Fruit fly (Drosophila melanogaster): ENCODE results near the gene Mipp1.
A peak's percentile ranks its signal among the peaks of the same experiment; 100 is the strongest.

Mipp1 gene

dm6 chr3L:16587994-16588622 is 15.0 kb upstream of the Mipp1 start (continued):
- TF ChIP-seq sr (GFP tag; IDR thresholded peaks at IDR 0.05) (peak; percentile 98), da (GFP tag; optimal IDR thresholded peaks at IDR 0.05) (peak; percentile 10), aop (GFP tag; IDR thresholded peaks at IDR 0.05) (no peak), D19B (GFP tag; optimal IDR thresholded peaks at IDR 0.05) (peak; percentile 47), CG13775 (GFP tag; optimal IDR thresholded peaks at IDR 0.05) (peak; percentile 52), HLH4C (GFP tag; IDR thresholded peaks at IDR 0.05; ENCODE audit: partially characterized antibody) (peak; percentile 90), CG33213 (GFP tag; optimal IDR thresholded peaks at IDR 0.05) (peak; percentile 60), CG3407 (GFP tag; optimal IDR thresholded peaks at IDR 0.05) (no peak), Mrtf (GFP tag; IDR thresholded peaks at IDR 0.05) (peak; percentile 9; the same call in 1 of the 3 replicates), dysf (GFP tag; IDR thresholded peaks at IDR 0.05) (peak; percentile 62; the same call in 1 of the 3 replicates), Dip3 (GFP tag; optimal IDR thresholded peaks at IDR 0.05) (peak; percentile 49), Ada2b (GFP tag; IDR thresholded peaks at IDR 0.05) (peak; percentile 51), CG8478 (optimal IDR thresholded peaks at IDR 0.05) (peak; percentile 93), scrt (GFP tag; optimal IDR thresholded peaks at IDR 0.05) (no peak), ato (GFP tag; IDR thresholded peaks at IDR 0.05; ENCODE audit: partially characterized antibody) (peak; percentile 60), sim (GFP tag; IDR thresholded peaks at IDR 0.05) (no peak), CG9817 (tag; optimal IDR thresholded peaks at IDR 0.05) (peak; percentile 34), Lpt (GFP tag; optimal IDR thresholded peaks at IDR 0.05) (no peak), CG14710 (tag; optimal IDR thresholded peaks at IDR 0.05) (peak; percentile 86), zen (tag; optimal IDR thresholded peaks at IDR 0.05) (peak; percentile 41), sima (GFP tag; optimal IDR thresholded peaks at IDR 0.05) (no peak), CG13296 (GFP tag; optimal IDR thresholded peaks at IDR 0.05) (peak; percentile 60), CG1529 (GFP tag; optimal IDR thresholded peaks at IDR 0.05) (peak; percentile 18), Xbp1 (GFP tag; optimal IDR thresholded peaks at IDR 0.05) (peak; percentile 63), gro (GFP tag; optimal IDR thresholded peaks at IDR 0.05) (peak; percentile 69), exex (tag; optimal IDR thresholded peaks at IDR 0.05) (no peak), CG4404 (GFP tag; IDR thresholded peaks at IDR 0.05) (no peak), CG9797 (GFP tag; optimal IDR thresholded peaks at IDR 0.05) (peak; percentile 72), CG15269 (tag; optimal IDR thresholded peaks at IDR 0.05) (no peak), CG15601 (tag; optimal IDR thresholded peaks at IDR 0.05) (peak; percentile 2), fru (optimal IDR thresholded peaks at IDR 0.05) (no peak), CG8924 (tag; optimal IDR thresholded peaks at IDR 0.05) (peak; percentile 72), Asciz (GFP tag; optimal IDR thresholded peaks at IDR 0.05) (no peak), ro (GFP tag; IDR thresholded peaks at IDR 0.05) (no peak), CG6272 (GFP tag; IDR thresholded peaks at IDR 0.05) (peak; percentile 54), fd64A (GFP tag; optimal IDR thresholded peaks at IDR 0.05) (no peak), grn (GFP tag; optimal IDR thresholded peaks at IDR 0.05) (no peak), CG11560 (tag; IDR thresholded peaks at IDR 0.05) (no peak), CG17568 (GFP tag; optimal IDR thresholded peaks at IDR 0.05) (no peak), CG17328 (GFP tag; IDR thresholded peaks at IDR 0.05) (peak; percentile 62), CG6254 (GFP tag; optimal IDR thresholded peaks at IDR 0.05) (no peak), CG34376 (GFP tag; optimal IDR thresholded peaks at IDR 0.05) (peak; percentile 31), Ets65A (GFP tag) (peak; percentile 97), CTCF (GFP tag; optimal IDR thresholded peaks at IDR 0.05) (no peak), Opbp (GFP tag; IDR thresholded peaks at IDR 0.05; ENCODE audit: partially characterized antibody) (peak; percentile 85), CG14014 (GFP tag; IDR thresholded peaks at IDR 0.05) (peak; percentile 65; the same call in 1 of the 2 replicates), Dfd (GFP tag; optimal IDR thresholded peaks at IDR 0.05) (no peak), CHES-1-like (GFP tag; optimal IDR thresholded peaks at IDR 0.05) (peak; percentile 78), CG43689 (GFP tag; IDR thresholded peaks at IDR 0.05) (no peak), Bdp1 (GFP tag; optimal IDR thresholded peaks at IDR 0.05) (peak; percentile 64), Pdp1 (GFP tag; optimal IDR thresholded peaks at IDR 0.05) (peak; percentile 57 to 58), Ssrp (tag; optimal IDR thresholded peaks at IDR 0.05) (peak; percentile 27)
